Fruit fly (Drosophila melanogaster) whole organism, embryonic: ENCODE data around the gene CG45487.

Experiments
- CG10209 ChIP-seq: fragments of 200-800 bp; sonication (Bioruptor generic); optimal IDR thresholded peaks from 3 replicates; lab custom pipeline; 2017; ENCODE audit warnings: missing biosample characterization, mild to moderate bottlenecking, missing genetic modification characterization, missing genetic modification reagents
- CG11560 ChIP-seq: fragments of 200-800 bp; sonication (Bioruptor generic); IDR thresholded peaks from 3 replicates; pipeline ENCODE4 v1.3.6; 2022; ENCODE audit warnings: missing biosample characterization, missing genetic modification characterization
- CG12104 ChIP-seq: fragments of 200-800 bp; sonication (Bioruptor generic); optimal IDR thresholded peaks from 3 replicates; lab custom pipeline; 2016; ENCODE audit warnings: missing biosample characterization, missing genetic modification characterization
- CG12391 ChIP-seq: fragments of 200-800 bp; sonication (Bioruptor generic); optimal IDR thresholded peaks from 3 replicates; lab custom pipeline; 2018; ENCODE audit warnings: missing biosample characterization, mild to moderate bottlenecking, missing genetic modification characterization, moderate library complexity
- CG12659 ChIP-seq: fragments of 200-800 bp; sonication (Bioruptor generic); optimal IDR thresholded peaks from 3 replicates; lab custom pipeline; 2017; ENCODE audit warnings: mild to moderate bottlenecking, missing biosample characterization, missing genetic modification reagents, missing genetic modification characterization
- CG12744 ChIP-seq: fragments of 200-800 bp; sonication (Bioruptor generic); optimal IDR thresholded peaks from 2 replicates; lab custom pipeline; 2016; ENCODE audit warnings: missing biosample characterization, missing genetic modification characterization
- CG12769 ChIP-seq: fragments of 200-800 bp; sonication (Bioruptor generic); optimal IDR thresholded peaks from 2 replicates; lab custom pipeline; 2019; ENCODE audit warnings: missing biosample characterization, mild to moderate bottlenecking, missing genetic modification characterization, moderate library complexity
- CG13296 ChIP-seq: fragments of 200-800 bp; sonication (Bioruptor generic); optimal IDR thresholded peaks from 3 replicates; lab custom pipeline; 2018; ENCODE audit warnings: missing biosample characterization, mild to moderate bottlenecking, missing genetic modification characterization
- CG14667 ChIP-seq: fragments of 200-800 bp; sonication (Bioruptor generic); IDR thresholded peaks from 2 replicates; pipeline ENCODE4 v1.3.6; 2022; ENCODE audit warnings: missing biosample characterization, missing genetic modification characterization
- CG15269 ChIP-seq: fragments of 200-800 bp; sonication (Bioruptor generic); optimal IDR thresholded peaks from 2 replicates; lab custom pipeline; 2018; ENCODE audit warnings: missing biosample characterization, mild to moderate bottlenecking, missing genetic modification characterization, moderate library complexity
- CG15601 ChIP-seq: fragments of 200-800 bp; sonication (Bioruptor generic); optimal IDR thresholded peaks from 3 replicates; lab custom pipeline; 2019; ENCODE audit warnings: missing biosample characterization, mild to moderate bottlenecking, missing genetic modification characterization, moderate library complexity
- CG17385 ChIP-seq: fragments of 200-800 bp; sonication (Bioruptor generic); optimal IDR thresholded peaks from 3 replicates; lab custom pipeline; 2018; ENCODE audit warnings: missing biosample characterization, mild to moderate bottlenecking, missing genetic modification characterization
- CG17829 ChIP-seq: fragments of 200-800 bp; optimal IDR thresholded peaks from 2 replicates; lab custom pipeline; 2019; ENCODE audit warnings: missing biosample characterization, mild to moderate bottlenecking, missing genetic modification characterization, moderate library complexity
- CG17912 ChIP-seq: fragments of 200-800 bp; sonication (Bioruptor generic); optimal IDR thresholded peaks from 2 replicates; lab custom pipeline; 2018; ENCODE audit warnings: missing biosample characterization, mild to moderate bottlenecking, missing genetic modification characterization
- CG4360 ChIP-seq: fragments of 200-800 bp; sonication (Bioruptor generic); IDR thresholded peaks from 2 replicates; pipeline ENCODE4 v1.3.6; 2022; ENCODE audit warnings: missing biosample characterization, missing genetic modification characterization
- CG4404 ChIP-seq: fragments of 200-800 bp; sonication (Bioruptor generic); IDR thresholded peaks from 2 replicates; pipeline ENCODE4 v1.3.6; 2022; ENCODE audit warnings: missing biosample characterization, missing genetic modification characterization
- CG4424 ChIP-seq: fragments of 200-800 bp; sonication (Bioruptor generic); optimal IDR thresholded peaks from 3 replicates; lab custom pipeline; 2016; ENCODE audit warnings: missing biosample characterization, missing genetic modification characterization
- CG7786 ChIP-seq: fragments of 200-800 bp; sonication (Bioruptor generic); optimal IDR thresholded peaks from 2 replicates; lab custom pipeline; 2016; ENCODE audit warnings: missing biosample characterization, missing genetic modification characterization
- CHES-1-like ChIP-seq: fragments of 200-800 bp; sonication (Bioruptor generic); optimal IDR thresholded peaks from 2 replicates; lab custom pipeline; 2016; ENCODE audit warnings: missing biosample characterization, missing genetic modification characterization
- CoRest ChIP-seq: fragments of 200-800 bp; sonication (Bioruptor generic); optimal IDR thresholded peaks from 3 replicates; lab custom pipeline; 2018; ENCODE audit warnings: missing biosample characterization, mild to moderate bottlenecking, missing genetic modification characterization, moderate library complexity
- D19A ChIP-seq: fragments of 200-800 bp; optimal IDR thresholded peaks from 3 replicates; lab custom pipeline; 2019; ENCODE audit warnings: missing biosample characterization, mild to moderate bottlenecking, missing genetic modification characterization, moderate library complexity
- HLH4C ChIP-seq: fragments of 200-800 bp; sonication (Bioruptor generic); IDR thresholded peaks from 3 replicates; pipeline ENCODE4 v1.3.6; 2022; ENCODE audit warnings: missing biosample characterization, missing genetic modification characterization; ENCODE audit not compliant: partially characterized antibody
- NC2α ChIP-seq: fragments of 200-800 bp; sonication (Bioruptor generic); optimal IDR thresholded peaks from 2 replicates; lab custom pipeline; 2016; ENCODE audit warnings: missing biosample characterization, missing genetic modification characterization
- Nf-YB ChIP-seq: fragments of 200-800 bp; sonication (Bioruptor generic); optimal IDR thresholded peaks from 3 replicates; lab custom pipeline; 2019; ENCODE audit warnings: missing biosample characterization, mild to moderate bottlenecking, missing genetic modification characterization, moderate library complexity
- Sry-δ ChIP-seq: fragments of 200-800 bp; sonication (Bioruptor generic); optimal IDR thresholded peaks from 2 replicates; lab custom pipeline; 2016; ENCODE audit warnings: missing biosample characterization, missing genetic modification characterization
- TFAM ChIP-seq: fragments of 200-800 bp; sonication (Bioruptor generic); optimal IDR thresholded peaks from 2 replicates; lab custom pipeline; 2017; ENCODE audit warnings: missing biosample characterization, missing genetic modification characterization, inconsistent platforms
- Trl ChIP-seq, 3 experiments: fragments of >200 bp in 2 of 3; fragments of 200-800 bp in 1 of 3; sonication (Bioruptor generic) in 1 of 3; optimal IDR thresholded peaks; 2 replicates in 1 of 3; 3 replicates in 2 of 3; lab custom pipeline; 2016 to 2017; ENCODE audit warnings: missing biosample characterization in 1 of 3, missing genetic modification characterization in 1 of 3
- Vsx1 ChIP-seq: fragments of 200-800 bp; sonication (Bioruptor generic); optimal IDR thresholded peaks from 2 replicates; lab custom pipeline; 2017; ENCODE audit warnings: missing biosample characterization, mild to moderate bottlenecking, missing genetic modification characterization, missing genetic modification reagents
- amos ChIP-seq: fragments of 200-800 bp; sonication (Bioruptor generic); IDR thresholded peaks from 2 replicates; pipeline ENCODE4 v1.3.6; 2022; ENCODE audit warnings: missing biosample characterization, missing genetic modification characterization; ENCODE audit not compliant: partially characterized antibody
- ash1 ChIP-seq: fragments of 200-800 bp; sonication (Bioruptor generic); optimal IDR thresholded peaks from 2 replicates; lab custom pipeline; 2018; ENCODE audit warnings: missing biosample characterization, mild to moderate bottlenecking, missing genetic modification characterization
- ato ChIP-seq: fragments of 200-800 bp; sonication (Bioruptor generic); IDR thresholded peaks from 2 replicates; pipeline ENCODE4 v1.3.6; 2022; ENCODE audit warnings: missing biosample characterization, missing genetic modification characterization; ENCODE audit not compliant: partially characterized antibody
- bcd ChIP-seq: fragments of 200-800 bp; sonication (Bioruptor generic); optimal IDR thresholded peaks from 2 replicates; lab custom pipeline; 2017; ENCODE audit warnings: missing biosample characterization, mild to moderate bottlenecking, missing genetic modification characterization
- cas ChIP-seq: fragments of 200-800 bp; sonication (Bioruptor generic); IDR thresholded peaks from 2 replicates; pipeline ENCODE4 v1.3.6; 2022; ENCODE audit warnings: missing biosample characterization, missing genetic modification characterization
- chinmo ChIP-seq: fragments of 200-800 bp; sonication (Bioruptor generic); IDR thresholded peaks from 4 replicates; pipeline ENCODE4 v1.3.6; 2022; ENCODE audit warnings: missing biosample characterization, missing genetic modification characterization; ENCODE audit not compliant: partially characterized antibody
- dan ChIP-seq: fragments of 200-800 bp; sonication (Bioruptor generic); IDR thresholded peaks from 2 replicates; pipeline ENCODE4 v1.3.6; 2022; ENCODE audit warnings: missing biosample characterization, missing genetic modification characterization
- eyg ChIP-seq: fragments of 200-800 bp; sonication (Bioruptor generic); optimal IDR thresholded peaks from 3 replicates; lab custom pipeline; 2016; ENCODE audit warnings: missing biosample characterization, missing genetic modification characterization
- fd64A ChIP-seq: fragments of 200-800 bp; sonication (Bioruptor generic); optimal IDR thresholded peaks from 3 replicates; lab custom pipeline; 2018; ENCODE audit warnings: missing biosample characterization, mild to moderate bottlenecking, missing genetic modification characterization
- gcm ChIP-seq: fragments of 200-800 bp; sonication (Bioruptor generic); optimal IDR thresholded peaks from 2 replicates; lab custom pipeline; 2019; ENCODE audit warnings: missing biosample characterization, mild to moderate bottlenecking, missing genetic modification characterization, moderate library complexity
- insv ChIP-seq, 2 experiments: fragments of 200-800 bp; sonication (Bioruptor generic); optimal IDR thresholded peaks; 3 replicates each; lab custom pipeline; 2016 to 2018; ENCODE audit warnings: missing biosample characterization in 2 of 2, missing genetic modification characterization in 2 of 2
- jing ChIP-seq: fragments of 200-800 bp; sonication (Bioruptor generic); optimal IDR thresholded peaks from 2 replicates; lab custom pipeline; 2018; ENCODE audit warnings: missing biosample characterization, mild to moderate bottlenecking, missing genetic modification characterization
- lab ChIP-seq: fragments of 200-800 bp; sonication (Bioruptor generic); optimal IDR thresholded peaks from 3 replicates; lab custom pipeline; 2017; ENCODE audit warnings: missing biosample characterization, missing genetic modification characterization, mild to moderate bottlenecking, moderate library complexity, missing genetic modification reagents
- maf-S ChIP-seq: fragments of 200-800 bp; sonication (Bioruptor generic); optimal IDR thresholded peaks from 2 replicates; lab custom pipeline; 2016; ENCODE audit warnings: missing biosample characterization, missing genetic modification characterization
- pb ChIP-seq: fragments of 200-800 bp; sonication (Bioruptor generic); optimal IDR thresholded peaks from 3 replicates; lab custom pipeline; 2016; ENCODE audit warnings: missing biosample characterization, missing genetic modification characterization
- pzg ChIP-seq: fragments of 200-800 bp; sonication (Bioruptor generic); optimal IDR thresholded peaks from 3 replicates; lab custom pipeline; 2018; ENCODE audit warnings: missing biosample characterization, mild to moderate bottlenecking, missing genetic modification characterization, moderate library complexity
- row ChIP-seq: fragments of 200-800 bp; sonication (Bioruptor generic); IDR thresholded peaks from 3 replicates; pipeline ENCODE4 v1.3.6; 2022; ENCODE audit warnings: missing biosample characterization, missing genetic modification characterization
- trh ChIP-seq: fragments of 200-800 bp; sonication (Bioruptor generic); optimal IDR thresholded peaks from 2 replicates; lab custom pipeline; 2016; ENCODE audit warnings: missing biosample characterization, missing genetic modification characterization
- twi ChIP-seq: fragments of 200-800 bp; optimal IDR thresholded peaks from 2 replicates; lab custom pipeline; 2019; ENCODE audit warnings: missing biosample characterization, mild to moderate bottlenecking, missing genetic modification characterization, moderate library complexity
- zfh1 ChIP-seq: fragments of 200-800 bp; sonication (Bioruptor generic); IDR thresholded peaks from 3 replicates; pipeline ENCODE4 v1.3.6; 2022; ENCODE audit warnings: missing biosample characterization, missing genetic modification characterization

CG45487 gene

dm6 chrX:19865389-19866144 is 49.5 kb downstream of the CG45487 start, which contains the start of gene THADA (continued):
- TF ChIP-seq Trl (optimal IDR thresholded peaks at IDR 0.05; lab: Kevin White, UChicago) (no peak), Trl (GFP tag; optimal IDR thresholded peaks at IDR 0.05; lab: Kevin White, UChicago) (no peak), maf-S (GFP tag; lab: Kevin White, UChicago) (no peak), CG17385 (GFP tag; lab: Kevin White, UChicago) (no peak), CG15601 (peak; percentile 39), CG4404 (GFP tag; lab: Robert Waterston, UW) (no peak), CG12104 (no peak), pzg (GFP tag; lab: Kevin White, UChicago) (peak; percentile 98), row (peak; percentile 60; the same call in 2 of the 3 replicates), Sry-δ (peak; percentile 100), CG12659 (GFP tag; lab: Kevin White, UChicago) (peak; percentile 83), D19A (tag; lab: Kevin White, UChicago) (no peak), ato (no peak; the same call in 1 of the 2 replicates), CG11560 (tag; lab: Robert Waterston, UW) (peak; percentile 33; the same call in 1 of the 3 replicates), fd64A (GFP tag; lab: Kevin White, UChicago) (no peak), dan (no peak), CG7786 (no peak), CG4424 (GFP tag; lab: Kevin White, UChicago) (no peak), CHES-1-like (GFP tag; lab: Kevin White, UChicago) (peak; percentile 52), TFAM (GFP tag; lab: Kevin White, UChicago) (no peak), Nf-YB (GFP tag; lab: Kevin White, UChicago) (no peak), twi (tag; lab: Kevin White, UChicago) (no peak), gcm (GFP tag; lab: Kevin White, UChicago) (no peak), ash1 (no peak), CG15269 (tag; lab: Kevin White, UChicago) (no peak), CG17912 (no peak), NC2α (GFP tag; lab: Kevin White, UChicago) (no peak), jing (GFP tag; lab: Kevin White, UChicago) (no peak), insv (GFP tag; optimal IDR thresholded peaks at IDR 0.05; lab: Kevin White, UChicago) (peak in 1 of 2 experiments; percentile 77), pb (GFP tag; lab: Kevin White, UChicago) (no peak), amos (peak; percentile 98), lab (GFP tag; lab: Kevin White, UChicago) (no peak), CG4360 (GFP tag; lab: Robert Waterston, UW) (no peak), CG12391 (tag; lab: Kevin White, UChicago) (peak; percentile 76), CG12744 (GFP tag; lab: Kevin White, UChicago) (no peak), eyg (GFP tag; lab: Kevin White, UChicago) (no peak), trh (GFP tag; lab: Kevin White, UChicago) (no peak), zfh1 (GFP tag; lab: Robert Waterston, UW) (0 out of 3 replicates have a peak, but pooled peaks have one; percentile 19), Vsx1 (GFP tag; lab: Kevin White, UChicago) (no peak), chinmo (peak; percentile 97; the same call in 3 of the 4 replicates), cas (GFP tag; lab: Robert Waterston, UW) (no peak), CoRest (peak; percentile 44), bcd (GFP tag; lab: Kevin White, UChicago) (peak; percentile 40), CG13296 (GFP tag; lab: Kevin White, UChicago) (no peak), CG12769 (tag; lab: Kevin White, UChicago) (no peak), CG10209 (GFP tag; lab: Kevin White, UChicago) (no peak), CG14667 (GFP tag; lab: Robert Waterston, UW) (no peak), CG17829 (tag; lab: Kevin White, UChicago) (peak; percentile 36), HLH4C (GFP tag; lab: Robert Waterston, UW) (peak; percentile 81)
